Worm (Caenorhabditis elegans) whole organism, young adult: ENCODE measurements around the gene acr-25.

ENCODE experiments used
- B0261.1 ChIP-seq: sonication (generic microtip); optimal IDR thresholded peaks from 2 replicates; lab custom pipeline; 2016; ENCODE audit warnings: mild to moderate bottlenecking, missing genetic modification characterization, moderate library complexity, missing compliant biosample characterization
- Y53F4B.3 ChIP-seq: fragments of 200-800 bp; sonication (Bioruptor generic); IDR thresholded peaks from 2 replicates; pipeline ENCODE4 v1.3.6; 2022; ENCODE audit warnings: missing genetic modification reagents, missing genetic modification characterization, missing compliant biosample characterization
- ama-1 ChIP-seq, 3 experiments: fragments of 150-350 bp in 1 of 3; sonication (generic microtip) in 2 of 3; optimal IDR thresholded peaks; 2 replicates each; lab custom pipeline; 2014 to 2018; ENCODE audit warnings: missing biosample characterization in 2 of 3, missing genetic modification characterization in 2 of 3, missing genetic modification reagents in 2 of 3
- bed-1 ChIP-seq: fragments of 200-800 bp; sonication (Bioruptor generic); IDR thresholded peaks from 2 replicates; pipeline ENCODE4 v1.3.6; 2022; ENCODE audit warnings: missing genetic modification reagents, missing genetic modification characterization, missing compliant biosample characterization
- ceh-40 ChIP-seq: fragments of 200-800 bp; sonication (Bioruptor generic); IDR thresholded peaks from 2 replicates; pipeline ENCODE4 v1.3.6; 2022; ENCODE audit warnings: missing genetic modification characterization, missing compliant biosample characterization
- dox-1 ChIP-seq: fragments of 200-800 bp; sonication (Bioruptor generic); IDR thresholded peaks from 2 replicates; pipeline ENCODE4 v1.3.6; 2022; ENCODE audit warnings: missing genetic modification reagents, missing genetic modification characterization, missing compliant biosample characterization
- dpl-1 ChIP-seq: fragments of 150-350 bp; optimal IDR thresholded peaks from 2 replicates; lab custom pipeline; 2014; ENCODE audit warnings: missing biosample characterization, missing genetic modification reagents, missing genetic modification characterization
- egl-18 ChIP-seq: fragments of 200-800 bp; sonication (Bioruptor generic); IDR thresholded peaks from 2 replicates; pipeline ENCODE4 v1.3.6; 2022; ENCODE audit warnings: missing genetic modification reagents, missing genetic modification characterization, missing compliant biosample characterization
- gei-17 ChIP-seq: fragments of 200-800 bp; sonication (Bioruptor generic); optimal IDR thresholded peaks from 2 replicates; lab custom pipeline; 2018; ENCODE audit warnings: mild to moderate bottlenecking, missing genetic modification characterization, missing compliant biosample characterization
- hlh-26 ChIP-seq: fragments of 200-800 bp; sonication (Bioruptor generic); conservative IDR thresholded peaks from 2 replicates; pipeline ENCODE4 v1.3.6; 2022; ENCODE audit warnings: missing genetic modification reagents, missing genetic modification characterization, missing compliant biosample characterization
- nfya-1 ChIP-seq: sonication (generic microtip); optimal IDR thresholded peaks from 2 replicates; lab custom pipeline; 2017; ENCODE audit warnings: antibody characterized with exemption, missing compliant biosample characterization, missing genetic modification characterization, borderline replicate concordance; ENCODE audit not compliant: insufficient read depth
- pbrm-1 ChIP-seq: fragments of 200-800 bp; sonication (Bioruptor generic); IDR thresholded peaks from 2 replicates; pipeline ENCODE4 v1.3.6; 2022; ENCODE audit warnings: missing genetic modification reagents, missing genetic modification characterization, missing compliant biosample characterization
- tbp1 ChIP-seq: fragments of 200-800 bp; sonication (Bioruptor generic); optimal IDR thresholded peaks from 2 replicates; lab custom pipeline; 2018; ENCODE audit warnings: mild to moderate bottlenecking, missing genetic modification characterization, missing compliant biosample characterization

DNA sequence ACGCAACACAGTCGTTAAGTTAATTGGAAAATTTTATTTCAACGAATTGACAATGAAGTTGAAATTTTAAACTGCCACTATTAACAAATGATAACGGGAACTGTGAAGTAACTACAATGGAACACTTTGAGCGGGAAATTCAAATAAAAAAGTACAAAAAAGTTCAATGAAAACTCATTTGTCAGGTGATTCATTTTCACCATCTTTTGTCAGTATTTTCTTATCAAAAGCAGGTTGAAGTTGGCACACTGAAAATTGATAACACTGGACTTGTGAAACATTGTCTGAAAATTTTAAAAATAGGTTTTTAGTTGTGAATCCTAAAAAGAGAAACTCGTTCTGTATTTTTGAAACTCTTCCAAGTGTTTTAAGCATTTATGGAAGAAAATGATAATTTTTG lies 30.7 kb upstream of the acr-25 start:
- TF ChIP-seq Y53F4B.3 (GFP tag; lab: Robert Waterston, UW), result no peak
- TF ChIP-seq B0261.1 (tag; lab: Kevin White, UChicago), result no peak
- no peak for TF ChIP-seq tbp1 (GFP tag; lab: Kevin White, UChicago)
- TF ChIP-seq hlh-26 (GFP tag; lab: Robert Waterston, UW), result no peak
- TF ChIP-seq dox-1, result no peak
- TF ChIP-seq bed-1 (GFP tag; lab: Robert Waterston, UW), result no peak
- TF ChIP-seq pbrm-1 (GFP tag; lab: Robert Waterston, UW), result no peak
- TF ChIP-seq ama-1 (optimal IDR thresholded peaks at IDR 0.05; lab: Kevin White, UChicago), result no peak
- TF ChIP-seq ama-1 (GFP tag; optimal IDR thresholded peaks at IDR 0.05; lab: Kevin White, UChicago), result no peak
- TF ChIP-seq gei-17 (GFP tag; lab: Kevin White, UChicago), result no peak
- TF ChIP-seq dpl-1 (GFP tag; lab: Kevin White, UChicago), result no peak
- TF ChIP-seq ceh-40 (GFP tag; lab: Robert Waterston, UW), result no peak
- no peak for TF ChIP-seq egl-18 (GFP tag; lab: Robert Waterston, UW)
- no peak for TF ChIP-seq nfya-1 (tag; lab: Kevin White, UChicago)
